1 fruit fly cellular context compared by ENCODE assay signal in the genomic region with DNA sequence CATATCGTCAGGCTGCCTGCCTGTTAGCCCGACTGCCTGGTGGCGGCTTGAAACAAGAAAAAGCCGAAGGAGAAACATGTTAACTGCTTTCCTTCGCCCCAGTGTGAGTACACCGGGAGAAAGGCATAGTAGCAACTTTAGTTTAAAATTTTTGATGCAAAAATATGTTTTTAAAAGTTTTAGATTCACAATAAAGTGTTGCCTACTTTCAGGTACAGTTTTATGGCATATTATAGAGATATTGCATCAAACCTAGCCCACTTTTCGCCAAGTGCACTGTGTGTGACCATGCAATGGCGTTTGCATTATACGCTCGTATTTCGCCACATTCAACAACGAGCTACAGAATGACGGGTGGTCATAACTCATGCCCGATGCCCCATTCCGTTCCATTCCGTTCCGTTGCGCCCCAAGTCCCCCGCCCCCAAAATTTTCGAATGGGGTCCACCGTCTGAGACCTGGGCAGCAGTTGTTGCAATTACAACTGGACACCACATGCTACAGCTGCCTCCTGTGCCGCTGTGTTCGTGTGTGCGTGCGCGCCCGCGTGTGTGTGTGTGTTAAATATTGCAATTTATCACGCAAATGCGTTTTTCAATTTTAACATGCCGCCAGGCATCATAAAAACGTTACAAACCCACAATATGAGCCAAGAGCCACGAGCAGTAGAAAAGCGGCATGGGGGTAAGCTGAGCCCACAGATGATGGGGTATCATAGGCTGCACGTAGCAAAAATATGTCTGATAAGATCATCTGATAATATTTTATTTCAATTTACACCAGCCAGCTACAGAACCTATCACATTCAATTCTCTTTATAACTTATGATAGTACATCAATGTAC.
TF ChIP-seq lines count a peak whose summit lies in the region.

No protein-coding gene starts in this region.

TF ChIP-seq in whole organism, embryonic, 481 proteins besides CTCF, POLR2A, EP300 and RAD21 (continued from another document and continues in another):
- TF ChIP-seq CG6791 (GFP tag; IDR thresholded peaks at IDR 0.05; lab: Robert Waterston, UW; ENCODE audit: partially characterized antibody) (no peak), CG9817 (tag; optimal IDR thresholded peaks at IDR 0.05; lab: Kevin White, UChicago) (no peak), Oli (tag; optimal IDR thresholded peaks at IDR 0.05; lab: Kevin White, UChicago) (peak; percentile 45), CG3407 (GFP tag; optimal IDR thresholded peaks at IDR 0.05; lab: Kevin White, UChicago) (no peak), fd3F (GFP tag; optimal IDR thresholded peaks at IDR 0.05; lab: Kevin White, UChicago) (no peak), zf30C (GFP tag; optimal IDR thresholded peaks at IDR 0.05; lab: Kevin White, UChicago) (no peak), Optix (GFP tag; IDR thresholded peaks at IDR 0.05; lab: Robert Waterston, UW) (peak; percentile 56; the same call in 1 of the 3 replicates), Bdp1 (GFP tag; optimal IDR thresholded peaks at IDR 0.05; lab: Kevin White, UChicago) (no peak), CG11504 (tag; optimal IDR thresholded peaks at IDR 0.05; lab: Kevin White, UChicago) (peak; percentile 58), CG1792 (GFP tag; optimal IDR thresholded peaks at IDR 0.05; lab: Kevin White, UChicago) (no peak), CG8290 (GFP tag; optimal IDR thresholded peaks at IDR 0.05; lab: Kevin White, UChicago) (no peak), CG8290 (tag; optimal IDR thresholded peaks at IDR 0.05; lab: Kevin White, UChicago) (peak in 1 of 2 experiments; percentile 35), CG3065 (GFP tag; optimal IDR thresholded peaks at IDR 0.05; lab: Kevin White, UChicago) (no peak), gem (tag; optimal IDR thresholded peaks at IDR 0.05; lab: Kevin White, UChicago) (peak; percentile 56), CG15269 (tag; optimal IDR thresholded peaks at IDR 0.05; lab: Kevin White, UChicago) (peak; percentile 26), CG7271 (tag; optimal IDR thresholded peaks at IDR 0.05; lab: Kevin White, UChicago) (peak; percentile 57), sima (GFP tag; optimal IDR thresholded peaks at IDR 0.05; lab: Kevin White, UChicago) (no peak), CG11695 (GFP tag; IDR thresholded peaks at IDR 0.05; lab: Robert Waterston, UW) (no peak), CG16863 (GFP tag; optimal IDR thresholded peaks at IDR 0.05; lab: Kevin White, UChicago) (peak; percentile 14), crc (GFP tag; optimal IDR thresholded peaks at IDR 0.05; lab: Kevin White, UChicago) (no peak), gce (GFP tag; IDR thresholded peaks at IDR 0.05; lab: Robert Waterston, UW) (0 out of 3 replicates have a peak, but pooled peaks have one; percentile 11), Bteb2 (GFP tag; optimal IDR thresholded peaks at IDR 0.05; lab: Kevin White, UChicago) (no peak), nau (GFP tag; optimal IDR thresholded peaks at IDR 0.05; lab: Kevin White, UChicago) (no peak), CG13424 (tag; optimal IDR thresholded peaks at IDR 0.05; lab: Kevin White, UChicago) (peak; percentile 4), Trl (optimal IDR thresholded peaks at IDR 0.05; lab: Kevin White, UChicago) (no peak), Trl (GFP tag; optimal IDR thresholded peaks at IDR 0.05; lab: Kevin White, UChicago) (peak; percentile 23), CG4404 (GFP tag; IDR thresholded peaks at IDR 0.05; lab: Robert Waterston, UW) (peak; percentile 41; the same call in 1 of the 2 replicates), CG2116 (GFP tag; optimal IDR thresholded peaks at IDR 0.05; lab: Kevin White, UChicago) (no peak), shn (GFP tag; optimal IDR thresholded peaks at IDR 0.05; lab: Kevin White, UChicago) (peak; percentile 6), lilli (GFP tag; optimal IDR thresholded peaks at IDR 0.05; lab: Kevin White, UChicago) (no peak), wek (GFP tag; optimal IDR thresholded peaks at IDR 0.05; lab: Kevin White, UChicago) (no peak), CG33557 (GFP tag; optimal IDR thresholded peaks at IDR 0.05; lab: Kevin White, UChicago) (no peak), Dp (GFP tag; optimal IDR thresholded peaks at IDR 0.05; lab: Kevin White, UChicago) (no peak), Hr39 (optimal IDR thresholded peaks at IDR 0.05; lab: Kevin White, UChicago) (peak; percentile 99), Hr51 (GFP tag; optimal IDR thresholded peaks at IDR 0.05; lab: Kevin White, UChicago) (peak in 1 of 2 experiments; percentile 54), HLH3B (GFP tag; IDR thresholded peaks at IDR 0.05; lab: Robert Waterston, UW) (no peak), ash1 (GFP tag; optimal IDR thresholded peaks at IDR 0.05; lab: Kevin White, UChicago) (no peak), Mes4 (GFP tag; optimal IDR thresholded peaks at IDR 0.05; lab: Kevin White, UChicago) (no peak), salm (tag; optimal IDR thresholded peaks at IDR 0.05; lab: Kevin White, UChicago) (no peak), twi (tag; optimal IDR thresholded peaks at IDR 0.05; lab: Kevin White, UChicago) (peak; percentile 4), disco-r (GFP tag; optimal IDR thresholded peaks at IDR 0.05; lab: Kevin White, UChicago) (no peak), CG6254 (GFP tag; optimal IDR thresholded peaks at IDR 0.05; lab: Kevin White, UChicago) (peak; percentile 33), dmrt11E (tag; optimal IDR thresholded peaks at IDR 0.05; lab: Kevin White, UChicago) (peak; percentile 48), CG7987 (GFP tag; optimal IDR thresholded peaks at IDR 0.05; lab: Kevin White, UChicago) (no peak), NfI (GFP tag; optimal IDR thresholded peaks at IDR 0.05; lab: Kevin White, UChicago) (no peak), Xbp1 (GFP tag; optimal IDR thresholded peaks at IDR 0.05; lab: Kevin White, UChicago) (peak; percentile 38), en (GFP tag; optimal IDR thresholded peaks at IDR 0.05; lab: Kevin White, UChicago) (no peak), sisA (GFP tag; IDR thresholded peaks at IDR 0.05; lab: Robert Waterston, UW) (0 out of 2 replicates have a peak, but pooled peaks have one; percentile 12), dimm (GFP tag; IDR thresholded peaks at IDR 0.05; lab: Robert Waterston, UW) (no peak), Jarid2 (GFP tag; optimal IDR thresholded peaks at IDR 0.05; lab: Kevin White, UChicago) (peak; percentile 25), grau (tag; optimal IDR thresholded peaks at IDR 0.05; lab: Kevin White, UChicago) (peak; percentile 25), cato (GFP tag; optimal IDR thresholded peaks at IDR 0.05; lab: Kevin White, UChicago; ENCODE audit: borderline replicate concordance) (peak; percentile 35), CG33213 (GFP tag; optimal IDR thresholded peaks at IDR 0.05; lab: Kevin White, UChicago) (no peak), sob (GFP tag; IDR thresholded peaks at IDR 0.05; lab: Robert Waterston, UW) (no peak), CG9797 (GFP tag; optimal IDR thresholded peaks at IDR 0.05; lab: Kevin White, UChicago) (no peak), dmrt99B (tag; optimal IDR thresholded peaks at IDR 0.05; lab: Kevin White, UChicago) (peak; percentile 32), E2f2 (GFP tag; IDR thresholded peaks at IDR 0.05; lab: Robert Waterston, UW) (no peak), lbe (GFP tag; optimal IDR thresholded peaks at IDR 0.05; lab: Kevin White, UChicago) (peak; percentile 86), mld (GFP tag; IDR thresholded peaks at IDR 0.05; lab: Robert Waterston, UW; ENCODE audit: partially characterized antibody) (no peak), CG18764 (GFP tag; optimal IDR thresholded peaks at IDR 0.05; lab: Kevin White, UChicago) (no peak), sim (GFP tag; IDR thresholded peaks at IDR 0.05; lab: Robert Waterston, UW) (no peak), pnt (GFP tag; optimal IDR thresholded peaks at IDR 0.05; lab: Kevin White, UChicago) (no peak), D (optimal IDR thresholded peaks at IDR 0.05; lab: Kevin White, UChicago) (no peak), D (GFP tag; optimal IDR thresholded peaks at IDR 0.05; lab: Kevin White, UChicago) (no peak), CG3163 (GFP tag; optimal IDR thresholded peaks at IDR 0.05; lab: Kevin White, UChicago) (no peak), wdn (GFP tag; IDR thresholded peaks at IDR 0.05; lab: Robert Waterston, UW) (no peak), CG30431 (GFP tag; optimal IDR thresholded peaks at IDR 0.05; lab: Kevin White, UChicago) (peak; percentile 3), CG11093 (GFP tag; IDR thresholded peaks at IDR 0.05; lab: Robert Waterston, UW) (no peak), dysf (GFP tag; IDR thresholded peaks at IDR 0.05; lab: Robert Waterston, UW) (peak; percentile 35; the same call in 1 of the 3 replicates), vfl (GFP tag; optimal IDR thresholded peaks at IDR 0.05; lab: Kevin White, UChicago) (no peak), bab2 (GFP tag; optimal IDR thresholded peaks at IDR 0.05; lab: Kevin White, UChicago) (peak; percentile 31), CG13296 (GFP tag; optimal IDR thresholded peaks at IDR 0.05; lab: Kevin White, UChicago) (no peak), CG4424 (GFP tag; optimal IDR thresholded peaks at IDR 0.05; lab: Kevin White, UChicago) (peak; percentile 12), pb (GFP tag; optimal IDR thresholded peaks at IDR 0.05; lab: Kevin White, UChicago) (no peak), Antp (GFP tag; optimal IDR thresholded peaks at IDR 0.05; lab: Kevin White, UChicago) (peak; percentile 10), ara (GFP tag; IDR thresholded peaks at IDR 0.05; lab: Robert Waterston, UW) (no peak), CG8765 (GFP tag; IDR thresholded peaks at IDR 0.05; lab: Robert Waterston, UW) (peak; percentile 29; the same call in 1 of the 2 replicates), CG4730 (GFP tag; IDR thresholded peaks at IDR 0.05; lab: Robert Waterston, UW) (peak; percentile 17; the same call in 1 of the 2 replicates), lov (optimal IDR thresholded peaks at IDR 0.05; lab: Kevin White, UChicago) (no peak), lov (GFP tag; IDR thresholded peaks at IDR 0.05; lab: Robert Waterston, UW) (no peak), Side (GFP tag; optimal IDR thresholded peaks at IDR 0.05; lab: Kevin White, UChicago) (no peak), CG8281 (tag; optimal IDR thresholded peaks at IDR 0.05; lab: Kevin White, UChicago) (no peak), hkb (optimal IDR thresholded peaks at IDR 0.05; lab: Kevin White, UChicago) (no peak), hkb (GFP tag; IDR thresholded peaks at IDR 0.05; lab: Robert Waterston, UW) (0 out of 2 replicates have a peak, but pooled peaks have one; percentile 27), pum (GFP tag; optimal IDR thresholded peaks at IDR 0.05; lab: Kevin White, UChicago) (no peak), bigmax (GFP tag; optimal IDR thresholded peaks at IDR 0.05; lab: Kevin White, UChicago) (no peak), Xrp1 (GFP tag; IDR thresholded peaks at IDR 0.05; lab: Robert Waterston, UW) (peak; percentile 58; the same call in 1 of the 2 replicates), CG7963 (GFP tag; IDR thresholded peaks at IDR 0.05; lab: Robert Waterston, UW; ENCODE audit: partially characterized antibody) (no peak), CG11560 (tag; IDR thresholded peaks at IDR 0.05; lab: Robert Waterston, UW) (no peak), oc (tag; optimal IDR thresholded peaks at IDR 0.05; lab: Kevin White, UChicago) (no peak), nmo (GFP tag; optimal IDR thresholded peaks at IDR 0.05; lab: Kevin White, UChicago) (no peak), Atf-2 (GFP tag; optimal IDR thresholded peaks at IDR 0.05; lab: Kevin White, UChicago) (peak; percentile 13), CG17385 (GFP tag; optimal IDR thresholded peaks at IDR 0.05; lab: Kevin White, UChicago) (no peak), CG2889 (GFP tag; IDR thresholded peaks at IDR 0.05; lab: Robert Waterston, UW) (0 out of 3 replicates have a peak, but pooled peaks have one; percentile 47), tio (GFP tag; optimal IDR thresholded peaks at IDR 0.05; lab: Kevin White, UChicago) (peak; percentile 36), lmd (GFP tag; IDR thresholded peaks at IDR 0.05; lab: Robert Waterston, UW) (peak; percentile 56), CG31224 (GFP tag; IDR thresholded peaks at IDR 0.05; lab: Robert Waterston, UW) (no peak), pan (optimal IDR thresholded peaks at IDR 0.05; lab: Kevin White, UChicago) (no peak), pan (GFP tag; optimal IDR thresholded peaks at IDR 0.05 in 1 of 2, IDR thresholded peaks at IDR 0.05 in 1 of 2) (peak in 1 of 2 experiments; percentile 38), CG13287 (GFP tag; IDR thresholded peaks at IDR 0.05; lab: Robert Waterston, UW; ENCODE audit: partially characterized antibody) (no peak), CG13775 (GFP tag; optimal IDR thresholded peaks at IDR 0.05; lab: Kevin White, UChicago) (peak; percentile 4), mam (GFP tag; optimal IDR thresholded peaks at IDR 0.05; lab: Kevin White, UChicago) (no peak), CG17912 (GFP tag; optimal IDR thresholded peaks at IDR 0.05; lab: Kevin White, UChicago) (no peak), Dip3 (GFP tag; optimal IDR thresholded peaks at IDR 0.05; lab: Kevin White, UChicago) (no peak), CG1233 (GFP tag; optimal IDR thresholded peaks at IDR 0.05; lab: Kevin White, UChicago) (no peak), Blimp-1 (GFP tag; optimal IDR thresholded peaks at IDR 0.05; lab: Kevin White, UChicago) (peak; percentile 38), ssp (GFP tag; IDR thresholded peaks at IDR 0.05; lab: Robert Waterston, UW) (no peak), CG31441 (GFP tag; IDR thresholded peaks at IDR 0.05; lab: Robert Waterston, UW) (peak; percentile 67), dpn (GFP tag; optimal IDR thresholded peaks at IDR 0.05; lab: Kevin White, UChicago) (no peak), CG6854 (GFP tag; optimal IDR thresholded peaks at IDR 0.05; lab: Kevin White, UChicago) (no peak), CG18262 (tag; optimal IDR thresholded peaks at IDR 0.05; lab: Kevin White, UChicago) (peak; percentile 30), corto (GFP tag; optimal IDR thresholded peaks at IDR 0.05; lab: Kevin White, UChicago) (peak; percentile 91), CG12391 (tag; optimal IDR thresholded peaks at IDR 0.05; lab: Kevin White, UChicago) (peak; percentile 19), zfh1 (GFP tag; IDR thresholded peaks at IDR 0.05; lab: Robert Waterston, UW) (peak; percentile 63), fru (optimal IDR thresholded peaks at IDR 0.05; lab: Kevin White, UChicago) (no peak), BEAF-32 (GFP tag; optimal IDR thresholded peaks at IDR 0.05; lab: Kevin White, UChicago) (no peak), zen (tag; optimal IDR thresholded peaks at IDR 0.05; lab: Kevin White, UChicago) (peak; percentile 62), Lhr (GFP tag; optimal IDR thresholded peaks at IDR 0.05; lab: Kevin White, UChicago) (no peak), ems (GFP tag; optimal IDR thresholded peaks at IDR 0.05; lab: Kevin White, UChicago) (no peak), CG42726 (GFP tag; IDR thresholded peaks at IDR 0.05; lab: Robert Waterston, UW; ENCODE audit: partially characterized antibody) (no peak), p53 (GFP tag; optimal IDR thresholded peaks at IDR 0.05; lab: Kevin White, UChicago) (no peak), sd (tag; optimal IDR thresholded peaks at IDR 0.05; lab: Kevin White, UChicago) (no peak), lab (GFP tag; optimal IDR thresholded peaks at IDR 0.05; lab: Kevin White, UChicago) (peak; percentile 34)
